Worm (Caenorhabditis elegans) whole organism, mixed stage, embryonic: ENCODE data around the gene trm-1.

Experiments used
- M03D4.4 ChIP-seq: sonication (generic microtip); optimal IDR thresholded peaks from 2 replicates; lab custom pipeline; 2017; ENCODE audit warnings: mild to moderate bottlenecking, missing genetic modification characterization, missing compliant biosample characterization
- bed-3 ChIP-seq: fragments of 200-800 bp; sonication (Bioruptor generic); optimal IDR thresholded peaks from 3 replicates; lab custom pipeline; 2018; ENCODE audit warnings: mild to moderate bottlenecking, missing genetic modification characterization, moderate library complexity, missing compliant biosample characterization
- blmp-1 ChIP-seq: fragments of 150-350 bp; optimal IDR thresholded peaks from 2 replicates; lab custom pipeline; 2014; ENCODE audit warnings: missing biosample characterization, missing genetic modification characterization
- ceh-43 ChIP-seq: fragments of 200-800 bp; sonication (Bioruptor generic); optimal IDR thresholded peaks from 2 replicates; lab custom pipeline; 2018; ENCODE audit warnings: mild to moderate bottlenecking, missing genetic modification characterization, moderate library complexity, missing compliant biosample characterization
- ces-1 ChIP-seq: fragments of 150-350 bp; optimal IDR thresholded peaks from 2 replicates; lab custom pipeline; 2014; ENCODE audit warnings: missing biosample characterization, missing genetic modification reagents, missing genetic modification characterization
- cnd-1 ChIP-seq: fragments of 200-800 bp; sonication (Bioruptor generic); optimal IDR thresholded peaks from 2 replicates; lab custom pipeline; 2018; ENCODE audit warnings: mild to moderate bottlenecking, missing genetic modification characterization, missing compliant biosample characterization
- drap-1 ChIP-seq: fragments of 200-800 bp; sonication (Bioruptor generic); optimal IDR thresholded peaks from 3 replicates; lab custom pipeline; 2018; ENCODE audit warnings: mild to moderate bottlenecking, missing genetic modification characterization, missing compliant biosample characterization
- elt-1 ChIP-seq: sonication (generic microtip); optimal IDR thresholded peaks from 2 replicates; lab custom pipeline; 2017; ENCODE audit warnings: missing genetic modification characterization, mild to moderate bottlenecking, missing compliant biosample characterization, antibody characterized with exemption, moderate library complexity, borderline replicate concordance; ENCODE audit not compliant: insufficient read depth
- elt-3 ChIP-seq: fragments of 150-350 bp; optimal IDR thresholded peaks from 2 replicates; lab custom pipeline; 2014; ENCODE audit warnings: missing biosample characterization, missing genetic modification characterization
- flh-1 ChIP-seq: fragments of 200-800 bp; sonication (Bioruptor generic); optimal IDR thresholded peaks from 2 replicates; lab custom pipeline; 2018; ENCODE audit warnings: mild to moderate bottlenecking, missing genetic modification characterization, moderate library complexity, missing compliant biosample characterization
- ham-2 ChIP-seq: fragments of 200-800 bp; sonication (Bioruptor generic); optimal IDR thresholded peaks from 2 replicates; lab custom pipeline; 2018; ENCODE audit warnings: mild to moderate bottlenecking, missing genetic modification characterization, missing compliant biosample characterization
- hlh-1 ChIP-seq: fragments of 150-350 bp; optimal IDR thresholded peaks from 2 replicates; lab custom pipeline; 2014; ENCODE audit warnings: missing biosample characterization, missing genetic modification reagents, missing genetic modification characterization
- lin-13 ChIP-seq: fragments of 150-350 bp; optimal IDR thresholded peaks from 2 replicates; lab custom pipeline; 2014; ENCODE audit warnings: missing biosample characterization, missing genetic modification characterization
- mep-1 ChIP-seq: fragments of 150-350 bp; optimal IDR thresholded peaks from 2 replicates; lab custom pipeline; 2017; ENCODE audit warnings: missing biosample characterization, missing genetic modification reagents, missing genetic modification characterization, inconsistent platforms
- mls-2 ChIP-seq: sonication (generic microtip); optimal IDR thresholded peaks from 2 replicates; lab custom pipeline; 2016; ENCODE audit warnings: mild to moderate bottlenecking, missing genetic modification characterization, moderate library complexity, missing compliant biosample characterization
- nhr-2 ChIP-seq: fragments of 150-350 bp; optimal IDR thresholded peaks from 2 replicates; lab custom pipeline; 2014; ENCODE audit warnings: missing biosample characterization, missing genetic modification characterization
- nhr-237 ChIP-seq: fragments of 150-350 bp; optimal IDR thresholded peaks from 2 replicates; lab custom pipeline; 2014; ENCODE audit warnings: missing biosample characterization, missing genetic modification characterization
- nhr-28 ChIP-seq: fragments of 150-350 bp; optimal IDR thresholded peaks from 2 replicates; lab custom pipeline; 2014; ENCODE audit warnings: missing biosample characterization, missing genetic modification characterization
- nhr-76 ChIP-seq: sonication (generic microtip); optimal IDR thresholded peaks from 2 replicates; lab custom pipeline; 2017; ENCODE audit warnings: missing biosample characterization, missing genetic modification characterization
- pha-4 ChIP-seq: fragments of 150-350 bp; optimal IDR thresholded peaks from 2 replicates; lab custom pipeline; 2018; ENCODE audit warnings: missing biosample characterization, missing genetic modification reagents, missing genetic modification characterization
- sem-2 ChIP-seq: fragments of 200-800 bp; sonication (Bioruptor generic); optimal IDR thresholded peaks from 2 replicates; lab custom pipeline; 2018; ENCODE audit warnings: mild to moderate bottlenecking, missing genetic modification characterization, missing compliant biosample characterization
- snpc-4 ChIP-seq: fragments of 150-350 bp; optimal IDR thresholded peaks from 2 replicates; lab custom pipeline; 2014; ENCODE audit warnings: missing biosample characterization, missing genetic modification characterization
- sptf-1 ChIP-seq: sonication (generic microtip); optimal IDR thresholded peaks from 2 replicates; lab custom pipeline; 2017; ENCODE audit warnings: mild to moderate bottlenecking, missing genetic modification characterization, moderate library complexity, missing compliant biosample characterization
- unc-120 ChIP-seq: sonication (generic microtip); optimal IDR thresholded peaks from 2 replicates; lab custom pipeline; 2017; ENCODE audit warnings: missing genetic modification characterization, missing compliant biosample characterization; ENCODE audit not compliant: poor library complexity, severe bottlenecking
- unc-39 ChIP-seq: fragments of 150-350 bp; optimal IDR thresholded peaks from 2 replicates; lab custom pipeline; 2014; ENCODE audit warnings: missing biosample characterization, missing genetic modification characterization
- unc-62 ChIP-seq: fragments of 150-350 bp; optimal IDR thresholded peaks from 2 replicates; lab custom pipeline; 2014; ENCODE audit warnings: missing biosample characterization, missing genetic modification reagents, missing genetic modification characterization
- zip-8 ChIP-seq: fragments of 150-350 bp; optimal IDR thresholded peaks from 2 replicates; lab custom pipeline; 2014; ENCODE audit warnings: missing biosample characterization, missing genetic modification characterization
- ztf-11 ChIP-seq: fragments of 150-350 bp; optimal IDR thresholded peaks from 2 replicates; lab custom pipeline; 2014; ENCODE audit warnings: missing biosample characterization, missing genetic modification characterization

trm-1 gene

ce11 chrV:14156468-14156867, 28.9 kb downstream of the trm-1 start, which contains the start of gene AH10.2:
Gene AH10.2, plus strand, starts transcription at chrV:14156768.
- TF ChIP-seq drap-1 (no peak), snpc-4 (tag; lab: Kevin White, UChicago) (no peak), cnd-1 (no peak), ceh-43 (no peak), unc-62 (no peak), unc-39 (tag; lab: Kevin White, UChicago) (no peak)

DNA sequence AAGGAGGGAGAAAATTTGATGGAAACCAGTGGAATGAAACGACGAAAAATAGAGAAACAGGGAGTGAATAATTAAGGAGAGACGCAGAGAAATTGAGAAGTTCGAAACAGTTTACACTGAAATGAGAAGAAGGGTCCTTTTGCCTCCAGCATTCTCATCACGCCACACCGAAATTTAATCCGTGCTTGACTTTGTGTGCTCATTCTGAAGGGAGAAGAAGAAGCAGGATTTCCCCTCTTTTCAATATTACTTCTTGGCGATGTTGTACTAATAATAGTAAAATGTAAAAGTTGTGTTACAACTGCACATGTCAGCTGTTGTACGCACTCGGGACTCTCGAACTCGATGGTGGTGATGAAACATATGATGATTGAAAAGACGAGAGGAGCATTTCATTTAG, 31.8 kb downstream of the trm-1 start:
- TF ChIP-seq M03D4.4 (tag; lab: Kevin White, UChicago) (no peak), unc-62 (peak; percentile 67), lin-13 (tag; lab: Kevin White, UChicago) (no peak), unc-120 (tag; lab: Kevin White, UChicago) (peak; percentile 91), hlh-1 (tag; lab: Kevin White, UChicago) (peak; percentile 99), mls-2 (tag; lab: Kevin White, UChicago) (no peak)
- TF ChIP-seq, all 35 proteins: peak for 3

DNA sequence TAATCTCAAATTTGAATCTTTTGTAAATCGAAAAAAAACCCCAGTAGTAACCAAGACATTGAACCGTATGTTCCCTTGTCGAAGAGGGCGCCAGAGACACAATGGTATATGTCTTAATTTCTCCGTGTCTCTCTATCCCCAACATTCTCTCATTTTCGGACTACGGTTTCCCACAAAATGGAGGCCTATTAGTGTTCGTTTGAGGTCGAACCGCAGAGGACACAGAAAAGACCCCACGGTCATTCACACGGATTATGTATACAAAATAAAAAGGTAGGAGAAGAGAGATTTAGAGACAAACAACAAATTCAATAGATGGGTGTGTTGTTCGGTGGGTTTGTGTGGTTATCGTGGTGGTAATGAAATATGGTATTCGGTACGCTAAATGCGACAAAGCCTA, 34.4 kb downstream of the trm-1 start:
- TF ChIP-seq hlh-1 (tag; lab: Kevin White, UChicago) (no peak), mls-2 (tag; lab: Kevin White, UChicago) (no peak), ces-1 (GFP tag; lab: Kevin White, UChicago) (no peak), ham-2 (GFP tag; lab: Kevin White, UChicago) (no peak), nhr-76 (tag; lab: Kevin White, UChicago) (no peak), unc-62 (no peak), flh-1 (GFP tag; lab: Kevin White, UChicago) (no peak), pha-4 (tag; lab: Kevin White, UChicago) (no peak), ceh-43 (no peak), snpc-4 (tag; lab: Kevin White, UChicago) (no peak), elt-3 (no peak), bed-3 (GFP tag; lab: Kevin White, UChicago) (no peak), elt-1 (no peak), unc-39 (tag; lab: Kevin White, UChicago) (no peak), drap-1 (no peak)

DNA sequence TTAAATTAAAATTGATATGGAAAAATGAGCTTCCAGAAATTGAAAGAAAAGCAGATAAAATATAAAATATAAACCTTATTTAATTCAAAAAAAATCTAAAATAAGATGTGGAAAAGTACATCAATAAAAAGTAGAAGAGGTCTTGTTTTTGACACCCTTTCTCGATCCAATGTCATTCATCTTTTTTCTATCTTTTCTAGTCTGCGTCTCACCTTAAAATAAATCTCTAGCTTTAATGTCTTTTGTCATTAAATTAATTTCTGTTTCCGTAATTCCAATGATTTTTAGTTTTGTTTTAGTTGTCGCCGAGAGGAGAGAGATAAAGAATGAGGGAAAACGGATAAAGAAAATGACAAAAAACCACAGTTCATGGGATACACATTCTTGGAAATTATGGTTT, 36.3 kb downstream of the trm-1 start:
- no peak for TF ChIP-seq ham-2 (GFP tag; lab: Kevin White, UChicago)
- TF ChIP-seq cnd-1 = no peak
- TF ChIP-seq elt-1 = no peak
- no peak for TF ChIP-seq nhr-237 (tag; lab: Kevin White, UChicago)
- TF ChIP-seq sem-2 (GFP tag; lab: Kevin White, UChicago) = no peak
- TF ChIP-seq elt-3 = no peak
- TF ChIP-seq, all 35 proteins: peak for 0

- TF ChIP-seq bed-3 (GFP tag; lab: Kevin White, UChicago) = no peak
- TF ChIP-seq sem-2 (GFP tag; lab: Kevin White, UChicago) = no peak
Measured at ce11 chrV:14147114-14147513, 38.3 kb downstream of the trm-1 start.

- TF ChIP-seq drap-1 (no peak), blmp-1 (no peak), snpc-4 (tag; lab: Kevin White, UChicago) (no peak), zip-8 (tag; lab: Kevin White, UChicago) (no peak), nhr-237 (tag; lab: Kevin White, UChicago) (no peak), unc-120 (tag; lab: Kevin White, UChicago) (no peak), nhr-2 (no peak), mls-2 (tag; lab: Kevin White, UChicago) (no peak), sptf-1 (tag; lab: Kevin White, UChicago) (no peak), M03D4.4 (tag; lab: Kevin White, UChicago) (no peak)
Measured at ce11 chrV:14146199-14146598, 39.2 kb downstream of the trm-1 start, which contains the start of gene acs-10. Gene acs-10, plus strand, starts transcription at chrV:14146499.

ce11 chrV:14145267-14145666, 40.1 kb downstream of the trm-1 start, which contains the start of gene par-1:
Gene par-1, minus strand, starts transcription at chrV:14145367.
- TF ChIP-seq nhr-28 = no peak
- TF ChIP-seq ces-1 (GFP tag; lab: Kevin White, UChicago) = no peak
- no peak for TF ChIP-seq pha-4 (tag; lab: Kevin White, UChicago)
- no peak for TF ChIP-seq mep-1 (tag; lab: Kevin White, UChicago)
- TF ChIP-seq mls-2 (tag; lab: Kevin White, UChicago) = no peak
- no peak for TF ChIP-seq nhr-76 (tag; lab: Kevin White, UChicago)
- no peak for TF ChIP-seq ceh-43
- TF ChIP-seq ztf-11 (tag; lab: Kevin White, UChicago) = no peak
- TF ChIP-seq, all 35 proteins: peak for 0
